Worm (Caenorhabditis elegans) whole organism, L1 larva: ENCODE data around the gene usp-46.

ENCODE experiments used
- efl-1 ChIP-seq, 4 experiments: fragments of 150-350 bp; optimal IDR thresholded peaks in 3 of 4; peaks in 1 of 4; 1 replicate in 1 of 4; 2 replicates in 3 of 4; lab custom pipeline; 2014; ENCODE audit warnings: missing biosample characterization in 2 of 4, missing genetic modification characterization in 2 of 4, missing genetic modification reagents in 2 of 4
- elt-3 ChIP-seq, 6 experiments: fragments of 150-350 bp in 1 of 6; sonication (generic microtip); optimal IDR thresholded peaks; 2 replicates each; lab custom pipeline; 2017 to 2018; ENCODE audit warnings: missing biosample characterization in 6 of 6, missing genetic modification characterization in 6 of 6, inconsistent platforms in 1 of 6
- lin-15B ChIP-seq: fragments of 150-350 bp; sonication (generic microtip); optimal IDR thresholded peaks from 3 replicates; lab custom pipeline; 2014; ENCODE audit warnings: missing biosample characterization, missing genetic modification characterization
- lin-39 ChIP-seq: fragments of 150-350 bp; optimal IDR thresholded peaks from 2 replicates; lab custom pipeline; 2014; ENCODE audit warnings: missing biosample characterization, missing genetic modification reagents, missing genetic modification characterization

ce11 chrIII:9744525-9744924 lies 31.9 kb upstream of the usp-46 start:
- TF ChIP-seq lin-39 (tag; lab: Kevin White, UChicago): no peak
- TF ChIP-seq lin-15B (tag; lab: Kevin White, UChicago): no peak
- peak in 1 of 2 experiments; percentile 6 for TF ChIP-seq efl-1 (optimal IDR thresholded peaks at IDR 0.05; lab: Kevin White, UChicago)
- no peak for TF ChIP-seq efl-1 (GFP tag; optimal IDR thresholded peaks at IDR 0.05 in 1 of 2; lab: Kevin White, UChicago)
- no peak for TF ChIP-seq elt-3 (tag; optimal IDR thresholded peaks at IDR 0.05; lab: Kevin White, UChicago)
